Fruit fly (Drosophila melanogaster): Measurements from ENCODE around the gene CG14232.

- TF ChIP-seq jim (GFP tag; optimal IDR thresholded peaks at IDR 0.05) (no peak), CG32264 (GFP tag; optimal IDR thresholded peaks at IDR 0.05) (no peak), brk (GFP tag; optimal IDR thresholded peaks at IDR 0.05) (no peak), pan (optimal IDR thresholded peaks at IDR 0.05) (no peak), h (GFP tag; optimal IDR thresholded peaks at IDR 0.05) (peak; percentile 30), sage (GFP tag; optimal IDR thresholded peaks at IDR 0.05) (no peak), br (GFP tag; optimal IDR thresholded peaks at IDR 0.05) (no peak), dmrt93B (GFP tag; optimal IDR thresholded peaks at IDR 0.05) (no peak), psq (GFP tag; optimal IDR thresholded peaks at IDR 0.05) (no peak), dsf (GFP tag; optimal IDR thresholded peaks at IDR 0.05; ENCODE audit: borderline replicate concordance) (no peak), lola (GFP tag; optimal IDR thresholded peaks at IDR 0.05) (no peak), Hnf4 (GFP tag; optimal IDR thresholded peaks at IDR 0.05) (peak; percentile 41), foxo (GFP tag; optimal IDR thresholded peaks at IDR 0.05) (peak in 1 of 2 experiments; percentile 28)
These were observed 9.1 kb downstream of the CG14232 start, which contains the start of gene CG14229 for dm6 chrX:19694792-19695558.

Data from whole organism, wandering third instar larva.